Worm (Caenorhabditis elegans) whole organism, L3 larva: ENCODE data around the gene vab-19.

Experiments used
- R02D3.7 ChIP-seq: fragments of 150-350 bp; optimal IDR thresholded peaks from 2 replicates; lab custom pipeline; 2014; ENCODE audit warnings: missing biosample characterization, missing genetic modification characterization
- ceh-28 ChIP-seq: fragments of 150-350 bp; optimal IDR thresholded peaks from 2 replicates; lab custom pipeline; 2014; ENCODE audit warnings: missing biosample characterization, missing genetic modification reagents, missing genetic modification characterization
- ceh-9 ChIP-seq: sonication (generic microtip); optimal IDR thresholded peaks from 2 replicates; lab custom pipeline; 2018; ENCODE audit warnings: missing biosample characterization, missing genetic modification characterization
- daf-12 ChIP-seq: fragments of 150-350 bp; optimal IDR thresholded peaks from 2 replicates; lab custom pipeline; 2014; ENCODE audit warnings: missing biosample characterization, missing genetic modification reagents, missing genetic modification characterization
- egl-27 ChIP-seq: sonication (generic microtip); optimal IDR thresholded peaks from 4 replicates; lab custom pipeline; 2017; ENCODE audit warnings: missing biosample characterization, missing genetic modification reagents, missing genetic modification characterization
- egl-5 ChIP-seq: fragments of 150-350 bp; optimal IDR thresholded peaks from 2 replicates; lab custom pipeline; 2017; ENCODE audit warnings: missing biosample characterization, missing genetic modification reagents, missing genetic modification characterization, inconsistent platforms
- elt-1 ChIP-seq: fragments of 150-350 bp; optimal IDR thresholded peaks from 2 replicates; lab custom pipeline; 2014; ENCODE audit warnings: missing biosample characterization, missing genetic modification characterization
- elt-2 ChIP-seq: sonication (generic microtip); optimal IDR thresholded peaks from 2 replicates; lab custom pipeline; 2016; ENCODE audit warnings: missing genetic modification reagents, mild to moderate bottlenecking, missing genetic modification characterization, missing compliant biosample characterization
- elt-3 ChIP-seq, 3 experiments: fragments of 150-350 bp in 1 of 3; sonication (generic microtip) in 2 of 3; optimal IDR thresholded peaks; 2 replicates in 2 of 3; 4 replicates in 1 of 3; lab custom pipeline; 2014 to 2017; ENCODE audit warnings: missing biosample characterization in 3 of 3, missing genetic modification characterization in 3 of 3
- eor-1 ChIP-seq, 2 experiments: fragments of 150-350 bp; optimal IDR thresholded peaks; 2 replicates each; lab custom pipeline; 2014 to 2018; ENCODE audit warnings: missing biosample characterization in 2 of 2, missing genetic modification characterization in 2 of 2
- fkh-10 ChIP-seq: sonication (generic microtip); optimal IDR thresholded peaks from 2 replicates; lab custom pipeline; 2017; ENCODE audit warnings: missing biosample characterization, missing genetic modification reagents, missing genetic modification characterization
- fkh-2 ChIP-seq: fragments of 150-350 bp; optimal IDR thresholded peaks from 2 replicates; lab custom pipeline; 2014; ENCODE audit warnings: missing biosample characterization, missing genetic modification reagents, missing genetic modification characterization
- fos-1 ChIP-seq: fragments of 150-350 bp; optimal IDR thresholded peaks from 2 replicates; lab custom pipeline; 2014; ENCODE audit warnings: missing biosample characterization, missing genetic modification characterization
- hmg-11 ChIP-seq: sonication (generic microtip); optimal IDR thresholded peaks from 2 replicates; lab custom pipeline; 2016; ENCODE audit warnings: missing genetic modification characterization, missing compliant biosample characterization
- jun-1 ChIP-seq: fragments of 150-350 bp; optimal IDR thresholded peaks from 2 replicates; lab custom pipeline; 2014; ENCODE audit warnings: missing biosample characterization, missing genetic modification reagents, missing genetic modification characterization
- lin-15B ChIP-seq: fragments of 150-350 bp; optimal IDR thresholded peaks from 2 replicates; lab custom pipeline; 2014; ENCODE audit warnings: missing biosample characterization, missing genetic modification characterization
- lin-39 ChIP-seq: fragments of 150-350 bp; optimal IDR thresholded peaks from 2 replicates; lab custom pipeline; 2018; ENCODE audit warnings: missing biosample characterization, missing genetic modification reagents, missing genetic modification characterization
- lsy-12 ChIP-seq: sonication (generic microtip); optimal IDR thresholded peaks from 2 replicates; lab custom pipeline; 2016; ENCODE audit warnings: mild to moderate bottlenecking, missing genetic modification characterization, missing compliant biosample characterization
- mml-1 ChIP-seq: fragments of 150-350 bp; sonication (generic microtip); optimal IDR thresholded peaks from 3 replicates; lab custom pipeline; 2014; ENCODE audit warnings: missing biosample characterization, missing genetic modification characterization
- nfya-1 ChIP-seq: sonication (generic microtip); optimal IDR thresholded peaks from 2 replicates; lab custom pipeline; 2017; ENCODE audit warnings: missing genetic modification characterization, mild to moderate bottlenecking, missing compliant biosample characterization, antibody characterized with exemption, moderate library complexity; ENCODE audit not compliant: insufficient read depth
- nhr-12 ChIP-seq: fragments of 150-350 bp; optimal IDR thresholded peaks from 2 replicates; lab custom pipeline; 2014; ENCODE audit warnings: missing biosample characterization, missing genetic modification characterization
- nhr-23 ChIP-seq: fragments of 150-350 bp; optimal IDR thresholded peaks from 2 replicates; lab custom pipeline; 2014; ENCODE audit warnings: missing biosample characterization, missing genetic modification reagents, missing genetic modification characterization
- nhr-25 ChIP-seq: sonication (generic microtip); optimal IDR thresholded peaks from 2 replicates; lab custom pipeline; 2017; ENCODE audit warnings: missing biosample characterization, missing genetic modification characterization
- nhr-28 ChIP-seq: fragments of 150-350 bp; optimal IDR thresholded peaks from 2 replicates; lab custom pipeline; 2014; ENCODE audit warnings: missing biosample characterization, missing genetic modification characterization
- nhr-43 ChIP-seq: sonication (generic microtip); optimal IDR thresholded peaks from 2 replicates; lab custom pipeline; 2016; ENCODE audit warnings: mild to moderate bottlenecking, missing genetic modification characterization, missing compliant biosample characterization; ENCODE audit not compliant: poor library complexity, severe bottlenecking
- nhr-67 ChIP-seq: fragments of 150-350 bp; optimal IDR thresholded peaks from 2 replicates; lab custom pipeline; 2014; ENCODE audit warnings: missing biosample characterization, missing genetic modification characterization
- nhr-76 ChIP-seq: fragments of 150-350 bp; sonication (generic microtip); optimal IDR thresholded peaks from 5 replicates; lab custom pipeline; 2014; ENCODE audit warnings: missing biosample characterization, missing genetic modification characterization
- nhr-77 ChIP-seq: fragments of 150-350 bp; optimal IDR thresholded peaks from 2 replicates; lab custom pipeline; 2014; ENCODE audit warnings: missing biosample characterization, missing genetic modification characterization
- pqm-1 ChIP-seq: fragments of 150-350 bp; optimal IDR thresholded peaks from 2 replicates; lab custom pipeline; 2017; ENCODE audit warnings: missing biosample characterization, missing genetic modification characterization, inconsistent platforms
- sea-2 ChIP-seq: fragments of 150-350 bp; sonication (generic microtip); optimal IDR thresholded peaks from 4 replicates; lab custom pipeline; 2014; ENCODE audit warnings: missing biosample characterization, missing genetic modification reagents, missing genetic modification characterization
- skn-1 ChIP-seq: fragments of 150-350 bp; optimal IDR thresholded peaks from 2 replicates; lab custom pipeline; 2014; ENCODE audit warnings: missing biosample characterization, missing genetic modification characterization
- snpc-4 ChIP-seq: fragments of 150-350 bp; optimal IDR thresholded peaks from 2 replicates; lab custom pipeline; 2014; ENCODE audit warnings: missing biosample characterization, missing genetic modification characterization
- tbx-2 ChIP-seq: sonication (generic microtip); optimal IDR thresholded peaks from 2 replicates; lab custom pipeline; 2016; ENCODE audit warnings: mild to moderate bottlenecking, missing genetic modification characterization, missing compliant biosample characterization
- zag-1 ChIP-seq: fragments of 150-350 bp; optimal IDR thresholded peaks from 2 replicates; lab custom pipeline; 2014; ENCODE audit warnings: missing biosample characterization, missing genetic modification characterization
- ztf-11 ChIP-seq: fragments of 150-350 bp; optimal IDR thresholded peaks from 2 replicates; lab custom pipeline; 2014; ENCODE audit warnings: missing biosample characterization, missing genetic modification characterization
- ztf-4 ChIP-seq: fragments of 150-350 bp; optimal IDR thresholded peaks from 2 replicates; lab custom pipeline; 2014; ENCODE audit warnings: missing biosample characterization, missing genetic modification characterization

vab-19 gene

DNA sequence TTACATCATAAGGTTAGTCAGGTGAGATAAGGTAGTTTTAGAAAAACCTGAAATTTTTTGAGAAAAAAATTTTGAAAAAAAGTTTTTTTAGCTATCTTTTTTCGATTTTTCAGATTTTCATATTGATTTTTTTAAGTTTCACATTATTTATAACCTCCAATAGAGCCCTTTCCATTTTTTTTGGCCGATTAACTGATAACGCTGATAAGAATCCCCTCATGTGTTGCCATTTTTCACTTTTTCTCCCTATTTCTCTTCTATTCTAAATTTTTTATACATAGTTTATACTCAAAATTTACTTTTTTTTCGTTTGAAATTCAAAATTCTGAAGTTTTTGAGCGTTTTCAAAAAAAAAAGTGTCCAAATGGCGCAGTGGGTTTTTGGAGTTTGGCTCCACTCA, 4.9 kb upstream of the vab-19 start:
- TF ChIP-seq sea-2 (GFP tag; lab: Kevin White, UChicago) (no peak), pqm-1 (tag; lab: Kevin White, UChicago) (peak; percentile 34), nhr-76 (tag; lab: Kevin White, UChicago) (no peak), egl-5 (tag; lab: Kevin White, UChicago) (no peak), elt-1 (no peak), ceh-9 (tag; lab: Kevin White, UChicago) (no peak), nhr-77 (tag; lab: Kevin White, UChicago) (no peak), nfya-1 (tag; lab: Kevin White, UChicago) (no peak), lin-39 (tag; lab: Kevin White, UChicago) (no peak), elt-2 (tag; lab: Kevin White, UChicago) (peak; percentile 75)

DNA sequence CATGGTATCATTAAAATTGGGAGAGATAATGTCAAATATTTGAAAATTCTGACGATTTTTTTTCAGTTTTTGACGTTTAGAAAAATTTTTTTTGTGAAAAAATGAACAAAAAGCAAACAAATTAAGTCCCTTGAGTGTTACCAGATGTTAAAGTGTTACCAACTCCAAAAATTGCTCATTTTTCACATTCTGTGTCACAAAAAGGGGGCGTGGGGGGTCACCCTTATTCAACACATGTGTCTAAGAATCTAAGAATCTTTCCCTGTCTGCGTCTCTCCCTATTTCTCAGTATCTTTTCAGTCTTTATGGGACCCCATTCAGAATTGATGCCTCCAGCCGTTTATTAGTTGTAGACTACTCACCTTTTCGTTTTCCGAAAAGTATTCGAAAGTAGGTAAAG, 4.1 kb upstream of the vab-19 start:
- TF ChIP-seq ztf-4 (no peak), pqm-1 (tag; lab: Kevin White, UChicago) (no peak), snpc-4 (tag; lab: Kevin White, UChicago) (no peak), nhr-12 (tag; lab: Kevin White, UChicago) (no peak), tbx-2 (tag; lab: Kevin White, UChicago) (no peak), elt-1 (no peak), nhr-28 (tag; lab: Kevin White, UChicago) (no peak), fkh-2 (no peak), nhr-67 (tag; lab: Kevin White, UChicago) (no peak), lsy-12 (tag; lab: Kevin White, UChicago) (no peak), zag-1 (tag; lab: Kevin White, UChicago) (no peak), egl-27 (tag; lab: Kevin White, UChicago) (no peak), fos-1 (no peak), nhr-43 (tag; lab: Kevin White, UChicago) (no peak), eor-1 (tag; optimal IDR thresholded peaks at IDR 0.05; lab: Kevin White, UChicago) (no peak), sea-2 (GFP tag; lab: Kevin White, UChicago) (no peak)

DNA sequence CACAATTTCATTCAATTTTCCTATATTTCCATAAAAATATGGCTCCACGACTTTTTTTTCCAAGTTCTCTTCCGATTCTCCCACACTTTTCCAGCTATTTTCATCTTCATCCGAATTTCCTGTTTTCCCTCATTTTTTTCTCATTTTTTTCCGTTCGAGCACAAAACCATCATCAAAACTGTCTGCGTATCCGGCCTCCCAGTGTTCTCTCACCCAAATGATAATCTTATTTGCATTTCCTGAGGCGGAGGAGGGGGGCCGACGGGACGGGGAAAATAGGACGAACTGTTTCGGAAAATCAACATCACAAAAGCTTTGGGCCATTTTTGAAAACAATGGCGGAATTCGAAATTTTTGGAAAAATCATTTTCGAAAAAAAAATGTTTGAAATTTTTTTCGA, 2.8 kb upstream of the vab-19 start:
- TF ChIP-seq egl-27 (tag; lab: Kevin White, UChicago) = no peak
- no peak for TF ChIP-seq pqm-1 (tag; lab: Kevin White, UChicago)
- TF ChIP-seq eor-1 (tag; optimal IDR thresholded peaks at IDR 0.05; lab: Kevin White, UChicago) = no peak
- no peak for TF ChIP-seq ztf-11
- no peak for TF ChIP-seq nhr-12 (tag; lab: Kevin White, UChicago)
- TF ChIP-seq skn-1 (tag; lab: Kevin White, UChicago) = no peak
- TF ChIP-seq mml-1 (tag; lab: Kevin White, UChicago) = no peak
- no peak for TF ChIP-seq fkh-10
- no peak for TF ChIP-seq lin-39 (tag; lab: Kevin White, UChicago)
- no peak for TF ChIP-seq hmg-11 (tag; lab: Kevin White, UChicago)
- TF ChIP-seq R02D3.7 (tag; lab: Kevin White, UChicago) = no peak
- TF ChIP-seq ceh-9 (tag; lab: Kevin White, UChicago) = no peak
- TF ChIP-seq ceh-28 = no peak
- no peak for TF ChIP-seq elt-3 (tag; optimal IDR thresholded peaks at IDR 0.05; lab: Kevin White, UChicago)
- no peak for TF ChIP-seq zag-1 (tag; lab: Kevin White, UChicago)

DNA sequence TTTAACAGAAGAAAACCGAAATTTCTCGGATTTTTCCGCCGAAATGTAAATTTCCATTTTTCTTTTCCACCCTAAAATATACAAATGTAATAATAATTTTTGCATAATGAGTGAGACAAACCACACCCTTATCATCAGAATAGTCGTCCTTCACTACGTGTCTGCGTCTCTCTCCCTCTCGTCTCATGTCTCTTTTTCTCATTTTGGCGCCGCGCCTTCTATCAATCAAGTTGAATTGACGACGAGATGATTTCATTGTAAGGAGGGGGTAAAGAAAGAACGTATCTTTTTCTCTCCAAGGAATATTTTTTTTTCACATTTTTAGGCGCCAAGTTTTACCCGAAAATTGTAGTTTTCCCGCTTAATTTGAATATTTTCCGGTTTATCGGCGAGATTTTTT, 836 bp upstream of the vab-19 start:
- TF ChIP-seq lin-15B (tag; lab: Kevin White, UChicago) (no peak), daf-12 (tag; lab: Kevin White, UChicago) (no peak), elt-2 (tag; lab: Kevin White, UChicago) (peak; percentile 53), nhr-23 (peak; percentile 29), nhr-25 (tag; lab: Kevin White, UChicago) (peak; percentile 48), egl-5 (tag; lab: Kevin White, UChicago) (no peak), fkh-10 (no peak)

DNA sequence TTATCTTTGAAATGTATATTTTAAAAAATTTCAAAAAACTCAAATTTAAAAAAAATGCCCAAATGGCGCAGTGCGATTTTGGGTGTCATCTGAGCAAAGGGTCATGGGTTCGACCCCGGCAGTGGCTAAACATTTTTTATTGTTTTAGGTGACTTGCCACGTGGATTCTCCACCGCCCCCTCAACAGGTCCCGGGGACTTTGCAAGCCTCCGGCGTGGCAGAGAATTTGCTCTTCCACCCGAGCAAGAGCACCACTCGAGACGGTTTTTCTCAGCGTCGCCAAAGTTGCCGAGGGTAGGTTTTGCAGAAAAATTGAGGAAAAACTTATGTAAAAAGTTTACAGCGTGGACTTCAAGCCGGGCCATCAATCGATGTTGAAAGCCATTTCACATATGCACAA, 2.1 kb downstream of the vab-19 start:
- TF ChIP-seq nfya-1 (tag; lab: Kevin White, UChicago) (no peak), nhr-77 (tag; lab: Kevin White, UChicago) (no peak), jun-1 (tag; lab: Kevin White, UChicago) (no peak), R02D3.7 (tag; lab: Kevin White, UChicago) (no peak), nhr-25 (tag; lab: Kevin White, UChicago) (no peak)
